Fruit fly (Drosophila melanogaster) whole organism, embryonic: ENCODE results near the gene CG33268.

ENCODE experiments used
- Blimp-1 ChIP-seq: fragments of 200-800 bp; sonication (Bioruptor generic); optimal IDR thresholded peaks from 3 replicates; lab custom pipeline; 2018; ENCODE audit warnings: missing biosample characterization, missing genetic modification characterization, mild to moderate bottlenecking, moderate library complexity, missing genetic modification reagents
- Bteb2 ChIP-seq: fragments of 200-800 bp; sonication (Bioruptor generic); optimal IDR thresholded peaks from 2 replicates; lab custom pipeline; 2016; ENCODE audit warnings: missing biosample characterization, missing genetic modification characterization
- CG10267 ChIP-seq: fragments of 200-800 bp; sonication (Bioruptor generic); optimal IDR thresholded peaks from 2 replicates; lab custom pipeline; 2018; ENCODE audit warnings: missing biosample characterization, mild to moderate bottlenecking, missing genetic modification characterization, moderate library complexity
- CG12071 ChIP-seq: fragments of 200-800 bp; sonication (Bioruptor generic); optimal IDR thresholded peaks from 3 replicates; lab custom pipeline; 2018; ENCODE audit warnings: missing biosample characterization, mild to moderate bottlenecking, missing genetic modification characterization
- CG12659 ChIP-seq: fragments of 200-800 bp; sonication (Bioruptor generic); optimal IDR thresholded peaks from 3 replicates; lab custom pipeline; 2017; ENCODE audit warnings: mild to moderate bottlenecking, missing biosample characterization, missing genetic modification reagents, missing genetic modification characterization
- CG13894 ChIP-seq: fragments of 200-800 bp; sonication (Bioruptor generic); optimal IDR thresholded peaks from 3 replicates; lab custom pipeline; 2018; ENCODE audit warnings: missing biosample characterization, mild to moderate bottlenecking, missing genetic modification characterization, moderate library complexity
- CG15011 ChIP-seq: fragments of 200-800 bp; sonication (Bioruptor generic); optimal IDR thresholded peaks from 3 replicates; lab custom pipeline; 2018; ENCODE audit warnings: missing biosample characterization, mild to moderate bottlenecking, missing genetic modification characterization
- CG1647 ChIP-seq: fragments of 200-800 bp; sonication (Bioruptor generic); optimal IDR thresholded peaks from 3 replicates; lab custom pipeline; 2016; ENCODE audit warnings: missing biosample characterization, missing genetic modification characterization
- CG17568 ChIP-seq: fragments of 200-800 bp; sonication (Bioruptor generic); optimal IDR thresholded peaks from 2 replicates; lab custom pipeline; 2018; ENCODE audit warnings: missing biosample characterization, mild to moderate bottlenecking, missing genetic modification characterization, moderate library complexity
- CG18599 ChIP-seq: fragments of 200-800 bp; sonication (Bioruptor generic); optimal IDR thresholded peaks from 3 replicates; lab custom pipeline; 2017; ENCODE audit warnings: missing biosample characterization, missing genetic modification characterization, mild to moderate bottlenecking, moderate library complexity, missing genetic modification reagents
- CG2116 ChIP-seq: fragments of 200-800 bp; sonication (Bioruptor generic); optimal IDR thresholded peaks from 3 replicates; lab custom pipeline; 2018; ENCODE audit warnings: missing biosample characterization, mild to moderate bottlenecking, missing genetic modification characterization
- CG2202 ChIP-seq: fragments of 200-800 bp; sonication (Bioruptor generic); optimal IDR thresholded peaks from 2 replicates; lab custom pipeline; 2018; ENCODE audit warnings: missing biosample characterization, mild to moderate bottlenecking, missing genetic modification characterization
- CG32772 ChIP-seq: fragments of 200-800 bp; sonication (Bioruptor generic); IDR thresholded peaks from 2 replicates; pipeline ENCODE4 v1.3.6; 2022; ENCODE audit warnings: missing biosample characterization, missing genetic modification characterization
- CG34224 ChIP-seq: fragments of 200-800 bp; sonication (Bioruptor generic); IDR thresholded peaks from 3 replicates; pipeline ENCODE4 v1.3.6; 2022; ENCODE audit warnings: missing biosample characterization, missing genetic modification characterization; ENCODE audit not compliant: partially characterized antibody
- CG3995 ChIP-seq: fragments of 200-800 bp; sonication (Bioruptor generic); optimal IDR thresholded peaks from 3 replicates; lab custom pipeline; 2016; ENCODE audit warnings: missing biosample characterization, missing genetic modification characterization
- CG5953 ChIP-seq: fragments of 200-800 bp; sonication (Bioruptor generic); IDR thresholded peaks from 2 replicates; pipeline ENCODE4 v1.3.6; 2022; ENCODE audit warnings: missing biosample characterization, missing genetic modification characterization
- CG6765 ChIP-seq: fragments of 200-800 bp; sonication (Bioruptor generic); optimal IDR thresholded peaks from 3 replicates; lab custom pipeline; 2017; ENCODE audit warnings: missing biosample characterization, mild to moderate bottlenecking, missing genetic modification characterization
- CG9727 ChIP-seq: fragments of 200-800 bp; sonication (Bioruptor generic); optimal IDR thresholded peaks from 3 replicates; lab custom pipeline; 2017; ENCODE audit warnings: missing biosample characterization, mild to moderate bottlenecking, missing genetic modification characterization
- CHES-1-like ChIP-seq: fragments of 200-800 bp; sonication (Bioruptor generic); optimal IDR thresholded peaks from 2 replicates; lab custom pipeline; 2016; ENCODE audit warnings: missing biosample characterization, missing genetic modification characterization
- Camta ChIP-seq: fragments of 200-800 bp; sonication (Bioruptor generic); optimal IDR thresholded peaks from 2 replicates; lab custom pipeline; 2016; ENCODE audit warnings: missing biosample characterization, missing genetic modification characterization
- GATAe ChIP-seq: fragments of 200-800 bp; sonication (Bioruptor generic); conservative IDR thresholded peaks from 2 replicates; pipeline ENCODE4 v1.3.6; 2022; ENCODE audit warnings: missing biosample characterization, missing genetic modification characterization
- Hr51 ChIP-seq, 2 experiments: fragments of 200-800 bp; sonication (Bioruptor generic); optimal IDR thresholded peaks; 2 replicates in 1 of 2; 3 replicates in 1 of 2; lab custom pipeline; 2016 to 2018; ENCODE audit warnings: missing biosample characterization in 2 of 2, missing genetic modification characterization in 2 of 2, mild to moderate bottlenecking in 1 of 2, moderate library complexity in 1 of 2
- Hr78 ChIP-seq, 2 experiments: fragments of 200-800 bp in 1 of 2; fragments of >200 bp in 1 of 2; sonication (Bioruptor generic) in 1 of 2; optimal IDR thresholded peaks; 2 replicates each; lab custom pipeline; 2017 to 2019; ENCODE audit warnings: missing biosample characterization in 2 of 2, missing genetic modification characterization in 2 of 2, mild to moderate bottlenecking in 1 of 2, moderate library complexity in 1 of 2
- MBD-R2 ChIP-seq: fragments of 200-800 bp; sonication (Bioruptor generic); IDR thresholded peaks from 2 replicates; pipeline ENCODE4 v1.3.6; 2022; ENCODE audit warnings: missing biosample characterization, missing genetic modification characterization
- Oaz ChIP-seq: fragments of 200-800 bp; sonication (Bioruptor generic); IDR thresholded peaks from 2 replicates; pipeline ENCODE4 v1.3.6; 2022; ENCODE audit warnings: missing biosample characterization, missing genetic modification characterization
- amos ChIP-seq: fragments of 200-800 bp; sonication (Bioruptor generic); IDR thresholded peaks from 2 replicates; pipeline ENCODE4 v1.3.6; 2022; ENCODE audit warnings: missing biosample characterization, missing genetic modification characterization; ENCODE audit not compliant: partially characterized antibody
- aop ChIP-seq: fragments of 200-800 bp; sonication (Bioruptor generic); IDR thresholded peaks from 2 replicates; pipeline ENCODE4 v1.3.6; 2022; ENCODE audit warnings: missing biosample characterization, missing genetic modification characterization
- br ChIP-seq: fragments of >200 bp; optimal IDR thresholded peaks from 2 replicates; lab custom pipeline; 2017
- caup ChIP-seq: fragments of 200-800 bp; sonication (Bioruptor generic); optimal IDR thresholded peaks from 3 replicates; lab custom pipeline; 2017; ENCODE audit warnings: missing biosample characterization, mild to moderate bottlenecking, missing genetic modification characterization, moderate library complexity; ENCODE audit not compliant: severe bottlenecking
- ci ChIP-seq: fragments of 200-800 bp; sonication (Bioruptor generic); IDR thresholded peaks from 3 replicates; pipeline ENCODE4 v1.3.6; 2022; ENCODE audit warnings: missing biosample characterization, missing genetic modification characterization
- crp ChIP-seq, 2 experiments: fragments of 200-800 bp; sonication (Bioruptor generic); optimal IDR thresholded peaks; 2 replicates in 1 of 2; 3 replicates in 1 of 2; lab custom pipeline; 2017; ENCODE audit warnings: missing biosample characterization in 2 of 2, missing genetic modification characterization in 2 of 2, mild to moderate bottlenecking in 1 of 2, moderate library complexity in 1 of 2
- exex ChIP-seq: fragments of 200-800 bp; sonication (Bioruptor generic); optimal IDR thresholded peaks from 4 replicates; lab custom pipeline; 2018; ENCODE audit warnings: missing biosample characterization, mild to moderate bottlenecking, missing genetic modification characterization, moderate library complexity
- grn ChIP-seq: fragments of 200-800 bp; sonication (Bioruptor generic); optimal IDR thresholded peaks from 3 replicates; lab custom pipeline; 2017; ENCODE audit warnings: missing biosample characterization, missing genetic modification characterization
- gro ChIP-seq: fragments of 200-800 bp; sonication (Bioruptor generic); optimal IDR thresholded peaks from 2 replicates; lab custom pipeline; 2016; ENCODE audit warnings: missing biosample characterization, missing genetic modification characterization
- gsb ChIP-seq: fragments of 200-800 bp; sonication (Bioruptor generic); IDR thresholded peaks from 2 replicates; pipeline ENCODE4 v1.3.6; 2022; ENCODE audit warnings: missing biosample characterization, missing genetic modification characterization
- hth ChIP-seq: fragments of >200 bp; optimal IDR thresholded peaks from 2 replicates; lab custom pipeline; 2017; ENCODE audit warnings: inconsistent platforms
- kah ChIP-seq: fragments of 200-800 bp; sonication (Bioruptor generic); optimal IDR thresholded peaks from 2 replicates; lab custom pipeline; 2018; ENCODE audit warnings: missing biosample characterization, mild to moderate bottlenecking, missing genetic modification characterization
- mirr ChIP-seq: fragments of 200-800 bp; sonication (Bioruptor generic); optimal IDR thresholded peaks from 3 replicates; lab custom pipeline; 2018; ENCODE audit warnings: missing biosample characterization, mild to moderate bottlenecking, missing genetic modification characterization
- nmo ChIP-seq: fragments of 200-800 bp; sonication (Bioruptor generic); optimal IDR thresholded peaks from 2 replicates; lab custom pipeline; 2018; ENCODE audit warnings: missing biosample characterization, mild to moderate bottlenecking, missing genetic modification characterization, moderate library complexity
- odd ChIP-seq: fragments of 200-800 bp; sonication (Bioruptor generic); optimal IDR thresholded peaks from 2 replicates; lab custom pipeline; 2017; ENCODE audit warnings: missing biosample characterization, mild to moderate bottlenecking, missing genetic modification characterization
- pan ChIP-seq, 4 experiments: fragments of >200 bp in 3 of 4; fragments of 200-800 bp in 1 of 4; sonication (Bioruptor generic) in 1 of 4; optimal IDR thresholded peaks in 3 of 4; IDR thresholded peaks in 1 of 4; 2 replicates each; pipeline versions ENCODE4 v1.3.6 to Lab custom; 2017 to 2022; ENCODE audit warnings: missing biosample characterization in 2 of 4, missing genetic modification characterization in 2 of 4, mixed read lengths in 1 of 4
- pho ChIP-seq: fragments of 200-800 bp; sonication (Bioruptor generic); optimal IDR thresholded peaks from 2 replicates; lab custom pipeline; 2016; ENCODE audit warnings: missing biosample characterization, missing genetic modification characterization
- rib ChIP-seq: fragments of 200-800 bp; sonication (Bioruptor generic); IDR thresholded peaks from 2 replicates; pipeline ENCODE4 v1.3.6; 2022; ENCODE audit warnings: missing biosample characterization, missing genetic modification characterization
- scrt ChIP-seq: fragments of 200-800 bp; sonication (Bioruptor generic); optimal IDR thresholded peaks from 2 replicates; lab custom pipeline; 2018; ENCODE audit warnings: missing biosample characterization, mild to moderate bottlenecking, missing genetic modification characterization, moderate library complexity
- sob ChIP-seq: fragments of 200-800 bp; sonication (Bioruptor generic); IDR thresholded peaks from 2 replicates; pipeline ENCODE4 v1.3.6; 2022; ENCODE audit warnings: missing biosample characterization, missing genetic modification characterization
- unc-4 ChIP-seq: fragments of 200-800 bp; sonication (Bioruptor generic); IDR thresholded peaks from 2 replicates; pipeline ENCODE4 v1.3.6; 2022; ENCODE audit warnings: missing biosample characterization, missing genetic modification characterization; ENCODE audit not compliant: partially characterized antibody

The CG33268 gene

dm6 chr3L:11555662-11556460 lies 35.2 kb downstream of the CG33268 start (continued):
- TF ChIP-seq CG3995 (no peak), scrt (GFP tag; lab: Kevin White, UChicago) (peak; percentile 32), br (no peak), Bteb2 (GFP tag; lab: Kevin White, UChicago) (peak; percentile 76), Blimp-1 (peak; percentile 89), MBD-R2 (GFP tag; lab: Robert Waterston, UW) (no peak), grn (GFP tag; lab: Kevin White, UChicago) (no peak), CG15011 (GFP tag; lab: Kevin White, UChicago) (peak; percentile 50), exex (tag; lab: Kevin White, UChicago) (peak; percentile 21), rib (GFP tag; lab: Robert Waterston, UW) (peak; percentile 55; the same call in 1 of the 2 replicates), GATAe (no peak), sob (GFP tag; lab: Robert Waterston, UW) (peak; percentile 28; the same call in 1 of the 2 replicates), pho (peak; percentile 55), CG18599 (peak; percentile 76), crp (GFP tag; optimal IDR thresholded peaks at IDR 0.05; lab: Kevin White, UChicago) (peak in 1 of 2 experiments; percentile 0), odd (GFP tag; lab: Kevin White, UChicago) (peak; percentile 72), aop (0 out of 2 replicates have a peak, but pooled peaks have one; percentile 42), Hr78 (GFP tag; optimal IDR thresholded peaks at IDR 0.05; lab: Kevin White, UChicago) (peak in 1 of 2 experiments; percentile 34), CG6765 (GFP tag; lab: Kevin White, UChicago) (peak; percentile 59), Camta (GFP tag; lab: Kevin White, UChicago) (peak; percentile 70), CG12071 (GFP tag; lab: Kevin White, UChicago) (peak; percentile 18), Hr51 (GFP tag; optimal IDR thresholded peaks at IDR 0.05; lab: Kevin White, UChicago) (peak in 1 of 2 experiments; percentile 87), CG5953 (GFP tag; lab: Robert Waterston, UW) (no peak), gsb (GFP tag; lab: Robert Waterston, UW) (0 out of 2 replicates have a peak, but pooled peaks have one; percentile 9), CHES-1-like (peak; percentile 61), kah (GFP tag; lab: Kevin White, UChicago) (no peak), CG34224 (GFP tag; lab: Robert Waterston, UW) (no peak), CG17568 (peak; percentile 49), CG13894 (tag; lab: Kevin White, UChicago) (peak; percentile 59), pan (optimal IDR thresholded peaks at IDR 0.05; lab: Kevin White, UChicago) (no peak), pan (GFP tag; optimal IDR thresholded peaks at IDR 0.05 in 1 of 2, IDR thresholded peaks at IDR 0.05 in 1 of 2) (peak in 1 of 2 experiments; percentile 58), unc-4 (GFP tag; lab: Robert Waterston, UW) (no peak), gro (GFP tag; lab: Kevin White, UChicago) (peak; percentile 46), CG1647 (GFP tag; lab: Kevin White, UChicago) (peak; percentile 15), CG9727 (GFP tag; lab: Kevin White, UChicago) (peak; percentile 84), CG12659 (GFP tag; lab: Kevin White, UChicago) (peak; percentile 71), CG2116 (GFP tag; lab: Kevin White, UChicago) (peak; percentile 35), caup (peak; percentile 54), CG10267 (peak; percentile 79), mirr (GFP tag; lab: Kevin White, UChicago) (peak; percentile 68), hth (lab: Kevin White, UChicago) (no peak), ci (peak; percentile 29; the same call in 2 of the 3 replicates), CG32772 (peak; percentile 46; the same call in 1 of the 2 replicates), amos (GFP tag; lab: Robert Waterston, UW) (no peak; the same call in 1 of the 2 replicates), CG2202 (peak; percentile 63), nmo (GFP tag; lab: Kevin White, UChicago) (peak; percentile 85), Oaz (0 out of 2 replicates have a peak, but pooled peaks have one; percentile 12)
